Fruit fly (Drosophila melanogaster) whole organism, embryonic: ENCODE data around the gene CG7156.
A peak's percentile ranks its signal among the peaks of the same experiment; 100 is the strongest.

Source experiments
- B-H2 ChIP-seq: fragments of 200-800 bp; sonication (Bioruptor generic); optimal IDR thresholded peaks from 2 replicates; lab custom pipeline; 2018; ENCODE audit warnings: missing biosample characterization, mild to moderate bottlenecking, missing genetic modification characterization
- CG10321 ChIP-seq: fragments of 200-800 bp; sonication (Bioruptor generic); IDR thresholded peaks from 2 replicates; pipeline ENCODE4 v1.3.6; 2022; ENCODE audit warnings: missing biosample characterization, missing genetic modification characterization
- CG10565 ChIP-seq: fragments of 200-800 bp; sonication (Bioruptor generic); optimal IDR thresholded peaks from 3 replicates; lab custom pipeline; 2016; ENCODE audit warnings: missing biosample characterization, mild to moderate bottlenecking, missing genetic modification characterization
- CG10959 ChIP-seq: fragments of 200-800 bp; sonication (Bioruptor generic); IDR thresholded peaks from 2 replicates; pipeline ENCODE4 v1.3.6; 2022; ENCODE audit warnings: missing biosample characterization, missing genetic modification characterization
- CG11093 ChIP-seq: fragments of 200-800 bp; sonication (Bioruptor generic); IDR thresholded peaks from 3 replicates; pipeline ENCODE4 v1.3.6; 2022; ENCODE audit warnings: missing biosample characterization, missing genetic modification characterization
- CG14014 ChIP-seq: fragments of 200-800 bp; sonication (Bioruptor generic); IDR thresholded peaks from 2 replicates; pipeline ENCODE4 v1.3.6; 2022; ENCODE audit warnings: missing biosample characterization, missing genetic modification characterization
- CG14860 ChIP-seq: fragments of 200-800 bp; sonication (Bioruptor generic); IDR thresholded peaks from 3 replicates; pipeline ENCODE4 v1.3.6; 2022; ENCODE audit warnings: missing biosample characterization, missing genetic modification characterization; ENCODE audit not compliant: partially characterized antibody
- CG15269 ChIP-seq: fragments of 200-800 bp; sonication (Bioruptor generic); optimal IDR thresholded peaks from 2 replicates; lab custom pipeline; 2018; ENCODE audit warnings: missing biosample characterization, mild to moderate bottlenecking, missing genetic modification characterization, moderate library complexity
- CG16815 ChIP-seq: fragments of 200-800 bp; sonication (Bioruptor generic); optimal IDR thresholded peaks from 3 replicates; lab custom pipeline; 2017; ENCODE audit warnings: missing biosample characterization, mild to moderate bottlenecking, missing genetic modification characterization
- CG2120 ChIP-seq: fragments of 200-800 bp; sonication (Bioruptor generic); optimal IDR thresholded peaks from 3 replicates; lab custom pipeline; 2016; ENCODE audit warnings: missing biosample characterization, missing genetic modification characterization
- CG32532 ChIP-seq: fragments of 200-800 bp; sonication (Bioruptor generic); IDR thresholded peaks from 2 replicates; pipeline ENCODE4 v1.3.6; 2022; ENCODE audit warnings: missing biosample characterization, missing genetic modification characterization
- CG32772 ChIP-seq: fragments of 200-800 bp; sonication (Bioruptor generic); IDR thresholded peaks from 2 replicates; pipeline ENCODE4 v1.3.6; 2022; ENCODE audit warnings: missing biosample characterization, missing genetic modification characterization
- CG6813 ChIP-seq: fragments of 200-800 bp; sonication (Bioruptor generic); optimal IDR thresholded peaks from 2 replicates; lab custom pipeline; 2017; ENCODE audit warnings: missing biosample characterization, missing genetic modification characterization, mild to moderate bottlenecking, moderate library complexity, missing genetic modification reagents
- CG7357 ChIP-seq: fragments of 200-800 bp; sonication (Bioruptor generic); IDR thresholded peaks from 3 replicates; pipeline ENCODE4 v1.3.6; 2022; ENCODE audit warnings: missing biosample characterization, missing genetic modification characterization
- CG9817 ChIP-seq: fragments of 200-800 bp; sonication (Bioruptor generic); optimal IDR thresholded peaks from 2 replicates; lab custom pipeline; 2018; ENCODE audit warnings: missing biosample characterization, mild to moderate bottlenecking, missing genetic modification characterization, moderate library complexity
- CHES-1-like ChIP-seq: fragments of 200-800 bp; sonication (Bioruptor generic); optimal IDR thresholded peaks from 2 replicates; lab custom pipeline; 2016; ENCODE audit warnings: missing biosample characterization, missing genetic modification characterization
- Chrac-16 ChIP-seq: fragments of 200-800 bp; sonication (Bioruptor generic); optimal IDR thresholded peaks from 3 replicates; lab custom pipeline; 2016; ENCODE audit warnings: missing biosample characterization, missing genetic modification characterization
- CrebB ChIP-seq: fragments of 200-800 bp; sonication (Bioruptor generic); optimal IDR thresholded peaks from 3 replicates; lab custom pipeline; 2018; ENCODE audit warnings: missing biosample characterization, mild to moderate bottlenecking, missing genetic modification characterization
- D19A ChIP-seq: fragments of 200-800 bp; optimal IDR thresholded peaks from 3 replicates; lab custom pipeline; 2019; ENCODE audit warnings: missing biosample characterization, mild to moderate bottlenecking, missing genetic modification characterization, moderate library complexity
- ERR ChIP-seq: fragments of 200-800 bp; sonication (Bioruptor generic); optimal IDR thresholded peaks from 2 replicates; lab custom pipeline; 2016; ENCODE audit warnings: missing biosample characterization, missing genetic modification characterization
- Eip74EF ChIP-seq, 2 experiments: fragments of 200-800 bp in 1 of 2; fragments of >200 bp in 1 of 2; sonication (Bioruptor generic) in 1 of 2; optimal IDR thresholded peaks; 2 replicates each; lab custom pipeline; 2017 to 2019; ENCODE audit warnings: missing biosample characterization in 2 of 2, missing genetic modification characterization in 2 of 2, mild to moderate bottlenecking in 1 of 2, moderate library complexity in 1 of 2
- Max ChIP-seq: fragments of 200-800 bp; sonication (Bioruptor generic); optimal IDR thresholded peaks from 2 replicates; lab custom pipeline; 2016; ENCODE audit warnings: missing biosample characterization, mild to moderate bottlenecking, missing genetic modification characterization
- Oli ChIP-seq: fragments of 200-800 bp; sonication (Bioruptor generic); optimal IDR thresholded peaks from 2 replicates; lab custom pipeline; 2018; ENCODE audit warnings: missing biosample characterization, mild to moderate bottlenecking, missing genetic modification characterization, moderate library complexity
- Opbp ChIP-seq: fragments of 200-800 bp; sonication (Bioruptor generic); IDR thresholded peaks from 3 replicates; pipeline ENCODE4 v1.3.6; 2022; ENCODE audit warnings: missing biosample characterization, missing genetic modification characterization; ENCODE audit not compliant: partially characterized antibody
- Stat92E ChIP-seq, 3 experiments: fragments of >200 bp in 2 of 3; fragments of 200-800 bp in 1 of 3; sonication (Bioruptor generic) in 1 of 3; optimal IDR thresholded peaks; 2 replicates each; lab custom pipeline; 2017 to 2019; ENCODE audit warnings: missing biosample characterization in 3 of 3, missing genetic modification characterization in 3 of 3, mild to moderate bottlenecking in 1 of 3, moderate library complexity in 1 of 3
- ap ChIP-seq: fragments of 200-800 bp; sonication (Bioruptor generic); IDR thresholded peaks from 2 replicates; pipeline ENCODE4 v1.3.6; 2022; ENCODE audit warnings: missing biosample characterization, missing genetic modification characterization
- danr ChIP-seq: fragments of 200-800 bp; sonication (Bioruptor generic); IDR thresholded peaks from 2 replicates; pipeline ENCODE4 v1.3.6; 2022; ENCODE audit warnings: missing biosample characterization, missing genetic modification characterization
- dimm ChIP-seq: fragments of 200-800 bp; sonication (Bioruptor generic); IDR thresholded peaks from 2 replicates; pipeline ENCODE4 v1.3.6; 2022; ENCODE audit warnings: missing biosample characterization, missing genetic modification characterization
- dysf ChIP-seq: fragments of 200-800 bp; sonication (Bioruptor generic); IDR thresholded peaks from 3 replicates; pipeline ENCODE4 v1.3.6; 2022; ENCODE audit warnings: missing biosample characterization, missing genetic modification characterization
- fd96Cb ChIP-seq: fragments of 200-800 bp; sonication (Bioruptor generic); optimal IDR thresholded peaks from 2 replicates; lab custom pipeline; 2018; ENCODE audit warnings: missing biosample characterization, mild to moderate bottlenecking, missing genetic modification characterization, moderate library complexity
- ftz-f1 ChIP-seq: fragments of 200-800 bp; sonication (Bioruptor generic); optimal IDR thresholded peaks from 2 replicates; lab custom pipeline; 2016; ENCODE audit warnings: missing biosample characterization, missing genetic modification characterization
- ham ChIP-seq: fragments of 200-800 bp; sonication (Bioruptor generic); IDR thresholded peaks from 2 replicates; pipeline ENCODE4 v1.3.6; 2022; ENCODE audit warnings: missing biosample characterization, missing genetic modification characterization
- hkb ChIP-seq, 2 experiments: fragments of 200-800 bp in 1 of 2; fragments of >200 bp in 1 of 2; sonication (Bioruptor generic) in 1 of 2; IDR thresholded peaks in 1 of 2; optimal IDR thresholded peaks in 1 of 2; 2 replicates each; pipeline versions ENCODE4 v1.3.6 to Lab custom; 2017 to 2022; ENCODE audit warnings: missing biosample characterization in 1 of 2, missing genetic modification characterization in 1 of 2
- nau ChIP-seq: fragments of 200-800 bp; sonication (Bioruptor generic); optimal IDR thresholded peaks from 3 replicates; lab custom pipeline; 2017; ENCODE audit warnings: missing biosample characterization, mild to moderate bottlenecking, missing genetic modification characterization, missing genetic modification reagents
- otp ChIP-seq: fragments of 200-800 bp; sonication (Bioruptor generic); IDR thresholded peaks from 3 replicates; pipeline ENCODE4, ENCODE4 v1.3.6; 2022; ENCODE audit warnings: missing biosample characterization, missing genetic modification characterization
- pho ChIP-seq: fragments of 200-800 bp; sonication (Bioruptor generic); optimal IDR thresholded peaks from 2 replicates; lab custom pipeline; 2016; ENCODE audit warnings: missing biosample characterization, missing genetic modification characterization
- pita ChIP-seq: fragments of 200-800 bp; sonication (Bioruptor generic); optimal IDR thresholded peaks from 2 replicates; lab custom pipeline; 2017; ENCODE audit warnings: missing biosample characterization, mild to moderate bottlenecking, missing genetic modification characterization
- pros ChIP-seq: fragments of 200-800 bp; sonication (Bioruptor generic); optimal IDR thresholded peaks from 3 replicates; lab custom pipeline; 2019; ENCODE audit warnings: missing biosample characterization, mild to moderate bottlenecking, missing genetic modification characterization, moderate library complexity
- pum ChIP-seq: fragments of 200-800 bp; sonication (Bioruptor generic); optimal IDR thresholded peaks from 2 replicates; lab custom pipeline; 2016; ENCODE audit warnings: missing biosample characterization, missing genetic modification characterization
- scrt ChIP-seq: fragments of 200-800 bp; sonication (Bioruptor generic); optimal IDR thresholded peaks from 2 replicates; lab custom pipeline; 2018; ENCODE audit warnings: missing biosample characterization, mild to moderate bottlenecking, missing genetic modification characterization, moderate library complexity
- sim ChIP-seq: fragments of 200-800 bp; sonication (Bioruptor generic); IDR thresholded peaks from 2 replicates; pipeline ENCODE4 v1.3.6; 2022; ENCODE audit warnings: missing biosample characterization, missing genetic modification characterization
- sna ChIP-seq: fragments of 200-800 bp; sonication (Bioruptor generic); IDR thresholded peaks from 2 replicates; pipeline ENCODE4 v1.3.6; 2022; ENCODE audit warnings: missing biosample characterization, missing genetic modification characterization; ENCODE audit not compliant: partially characterized antibody
- sob ChIP-seq: fragments of 200-800 bp; sonication (Bioruptor generic); IDR thresholded peaks from 2 replicates; pipeline ENCODE4 v1.3.6; 2022; ENCODE audit warnings: missing biosample characterization, missing genetic modification characterization
- tin ChIP-seq: fragments of 200-800 bp; sonication (Bioruptor generic); optimal IDR thresholded peaks from 3 replicates; lab custom pipeline; 2016; ENCODE audit warnings: missing biosample characterization, missing genetic modification characterization
- unpg ChIP-seq: fragments of 200-800 bp; sonication (Bioruptor generic); optimal IDR thresholded peaks from 3 replicates; lab custom pipeline; 2018; ENCODE audit warnings: missing biosample characterization, mild to moderate bottlenecking, missing genetic modification characterization, moderate library complexity
- wdn ChIP-seq: fragments of 200-800 bp; sonication (Bioruptor generic); IDR thresholded peaks from 2 replicates; pipeline ENCODE4 v1.3.6; 2022; ENCODE audit warnings: missing biosample characterization, missing genetic modification characterization
- zfh2 ChIP-seq: fragments of 200-800 bp; sonication (Bioruptor generic); optimal IDR thresholded peaks from 2 replicates; lab custom pipeline; 2016; ENCODE audit warnings: missing biosample characterization, missing genetic modification characterization

The CG7156 gene

DNA sequence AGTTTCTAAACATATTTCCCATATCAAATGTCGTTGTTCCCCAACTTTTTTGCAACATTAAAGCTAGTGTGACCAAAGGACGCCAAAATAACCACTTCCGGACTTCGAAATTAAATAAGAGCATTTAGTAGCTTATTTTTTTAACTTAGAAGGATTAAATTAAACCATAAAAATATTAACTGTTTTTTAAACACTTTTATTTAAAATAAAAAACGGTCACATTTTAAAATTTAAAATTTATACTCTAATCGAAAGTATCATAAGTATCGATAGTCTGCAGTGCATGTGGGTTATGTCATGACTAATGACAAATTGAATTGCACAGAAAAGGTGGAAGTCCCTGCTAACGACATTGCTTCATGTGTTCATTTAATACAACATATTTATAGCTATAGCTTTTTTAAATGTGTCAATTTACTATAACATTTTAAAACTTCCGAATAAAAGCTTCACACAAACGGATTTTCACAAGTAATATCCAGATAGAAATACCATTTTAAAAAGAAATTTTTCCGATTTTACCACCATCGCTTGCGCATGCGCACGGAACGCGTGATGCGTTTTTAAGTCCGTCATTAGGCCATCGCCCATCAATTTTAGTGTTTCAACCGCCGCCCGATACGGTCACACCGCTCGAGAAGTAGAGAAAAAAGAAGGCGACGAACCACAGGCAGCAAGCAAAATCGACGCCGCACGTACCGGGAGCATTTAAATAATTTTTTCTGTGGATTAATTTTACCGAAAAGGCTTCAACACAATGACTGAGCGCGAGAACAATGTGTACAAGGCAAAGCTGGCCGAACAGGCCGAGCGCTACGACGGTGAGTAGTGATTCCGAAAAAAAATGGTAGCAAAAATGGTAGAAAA is at the start of gene CG7156, which contains the start of gene 14-3-3epsilon (continued):
- 0 out of 2 replicates have a peak, but pooled peaks have one; percentile 25 for TF ChIP-seq CG32772 (GFP tag; lab: Robert Waterston, UW)
- TF ChIP-seq ERR (GFP tag; lab: Kevin White, UChicago), result no peak
- TF ChIP-seq CG7357 (GFP tag; lab: Robert Waterston, UW), result no peak
- TF ChIP-seq CG9817 (tag; lab: Kevin White, UChicago), result no peak
- peak; percentile 22; the same call in 1 of the 3 replicates for TF ChIP-seq CG14860
- no peak for TF ChIP-seq dimm (GFP tag; lab: Robert Waterston, UW)
- no peak for TF ChIP-seq ham (GFP tag; lab: Robert Waterston, UW)
- no peak for TF ChIP-seq B-H2 (GFP tag; lab: Kevin White, UChicago)
- no peak for TF ChIP-seq CG15269 (tag; lab: Kevin White, UChicago)
- TF ChIP-seq CG10565 (GFP tag; lab: Kevin White, UChicago), result no peak
- peak in 1 of 3 experiments; percentile 63 for TF ChIP-seq Stat92E (GFP tag; optimal IDR thresholded peaks at IDR 0.05; lab: Kevin White, UChicago)
- TF ChIP-seq pum (GFP tag; lab: Kevin White, UChicago), result peak; percentile 4
- TF ChIP-seq Opbp (GFP tag; lab: Robert Waterston, UW), result 0 out of 3 replicates have a peak, but pooled peaks have one; percentile 22
- peak; percentile 73 for TF ChIP-seq unpg (GFP tag; lab: Kevin White, UChicago)
- TF ChIP-seq CG6813 (GFP tag; lab: Kevin White, UChicago), result no peak
- TF ChIP-seq Eip74EF (GFP tag; optimal IDR thresholded peaks at IDR 0.05; lab: Kevin White, UChicago), result peak in 1 of 2 experiments; percentile 22
- TF ChIP-seq CG32532 (GFP tag; lab: Robert Waterston, UW), result peak; percentile 57; the same call in 1 of the 2 replicates
- no peak for TF ChIP-seq nau (GFP tag; lab: Kevin White, UChicago)
- peak; percentile 11 for TF ChIP-seq zfh2 (GFP tag; lab: Kevin White, UChicago)
- peak; percentile 9 for TF ChIP-seq CG16815
- no peak for TF ChIP-seq ftz-f1
- TF ChIP-seq CG14014, result no peak
- TF ChIP-seq dysf (GFP tag; lab: Robert Waterston, UW), result no peak
- no peak for TF ChIP-seq CrebB (tag; lab: Kevin White, UChicago)
- TF ChIP-seq sim, result 0 out of 2 replicates have a peak, but pooled peaks have one; percentile 23
- TF ChIP-seq CG10321, result no peak
- TF ChIP-seq pros (GFP tag; lab: Kevin White, UChicago), result no peak
- peak; percentile 47 for TF ChIP-seq Max
- peak; percentile 77 for TF ChIP-seq hkb (optimal IDR thresholded peaks at IDR 0.05; lab: Kevin White, UChicago)
- TF ChIP-seq hkb (GFP tag; IDR thresholded peaks at IDR 0.05; lab: Robert Waterston, UW), result peak; percentile 61
- peak; percentile 20; the same call in 1 of the 2 replicates for TF ChIP-seq sob (GFP tag; lab: Robert Waterston, UW)
- TF ChIP-seq CG11093, result no peak
- peak; percentile 13 for TF ChIP-seq pho (GFP tag; lab: Kevin White, UChicago)
- TF ChIP-seq CHES-1-like (GFP tag; lab: Kevin White, UChicago), result peak; percentile 32
- no peak for TF ChIP-seq CG10959 (GFP tag; lab: Robert Waterston, UW)
- peak; percentile 41; the same call in 1 of the 2 replicates for TF ChIP-seq ap (GFP tag; lab: Robert Waterston, UW)
- no peak for TF ChIP-seq sna (GFP tag; lab: Robert Waterston, UW)
- TF ChIP-seq pita, result peak; percentile 91
- peak; percentile 10 for TF ChIP-seq scrt (GFP tag; lab: Kevin White, UChicago)
- peak; percentile 8 for TF ChIP-seq Oli
- no peak for TF ChIP-seq wdn (GFP tag; lab: Robert Waterston, UW)
- TF ChIP-seq Chrac-16 (GFP tag; lab: Kevin White, UChicago), result peak; percentile 49
- 0 out of 3 replicates have a peak, but pooled peaks have one; percentile 19 for TF ChIP-seq otp
- TF ChIP-seq danr (GFP tag; lab: Robert Waterston, UW), result no peak
- TF ChIP-seq D19A (tag; lab: Kevin White, UChicago), result no peak
- TF ChIP-seq fd96Cb (tag; lab: Kevin White, UChicago), result no peak
- TF ChIP-seq tin (GFP tag; lab: Kevin White, UChicago), result peak; percentile 19
- peak; percentile 46 for TF ChIP-seq CG2120 (GFP tag; lab: Kevin White, UChicago)
